Fruit fly (Drosophila melanogaster): ENCODE results near the gene ush.
A peak's percentile ranks its signal among the peaks of the same experiment; 100 is the strongest.

ush gene

DNA sequence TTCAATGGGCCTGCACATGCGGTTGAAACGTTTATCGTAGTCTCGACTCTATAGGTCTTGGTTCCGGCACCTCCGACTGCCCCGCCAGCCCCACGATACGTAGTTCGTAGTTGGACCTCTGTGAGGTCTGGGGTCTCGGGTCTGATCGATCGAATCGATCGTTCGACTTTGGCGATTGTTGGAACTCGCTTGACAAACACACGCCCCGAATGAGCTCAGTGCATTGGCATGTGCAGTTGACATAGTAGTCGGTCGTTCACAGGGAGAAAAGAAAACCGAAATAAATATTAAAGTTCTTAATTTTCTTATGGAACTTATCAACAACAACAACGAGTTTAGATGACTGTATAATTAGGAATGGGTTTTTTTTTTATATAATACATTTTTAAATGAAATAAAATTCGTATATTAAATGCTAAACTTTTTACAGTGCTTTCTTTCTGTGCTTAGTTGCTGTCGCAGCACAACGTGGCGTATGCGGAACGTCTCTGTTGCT is 40.7 kb upstream of the ush start (continued):
- TF ChIP-seq CG6765 (GFP tag; optimal IDR thresholded peaks at IDR 0.05) (no peak), tio (GFP tag; optimal IDR thresholded peaks at IDR 0.05) (no peak), Oaz (GFP tag; IDR thresholded peaks at IDR 0.05) (no peak), CG15073 (GFP tag; optimal IDR thresholded peaks at IDR 0.05) (no peak), CG14441 (GFP tag; IDR thresholded peaks at IDR 0.05) (no peak), Doc3 (GFP tag; IDR thresholded peaks at IDR 0.05; ENCODE audit: partially characterized antibody) (no peak), B-H1 (GFP tag; IDR thresholded peaks at IDR 0.05) (no peak), gt (GFP tag; IDR thresholded peaks at IDR 0.05) (no peak), CG8290 (GFP tag; optimal IDR thresholded peaks at IDR 0.05) (no peak), CG8290 (tag; optimal IDR thresholded peaks at IDR 0.05) (no peak), lbe (GFP tag; optimal IDR thresholded peaks at IDR 0.05) (no peak), cad (GFP tag; optimal IDR thresholded peaks at IDR 0.05) (no peak), CG12744 (GFP tag; optimal IDR thresholded peaks at IDR 0.05) (no peak), Atf6 (GFP tag; IDR thresholded peaks at IDR 0.05) (no peak), psq (GFP tag; optimal IDR thresholded peaks at IDR 0.05) (no peak), tap (tag; optimal IDR thresholded peaks at IDR 0.05) (no peak), CG15011 (GFP tag; optimal IDR thresholded peaks at IDR 0.05) (no peak), ab (GFP tag; optimal IDR thresholded peaks at IDR 0.05) (no peak), TFAM (GFP tag; optimal IDR thresholded peaks at IDR 0.05) (no peak), corto (GFP tag; optimal IDR thresholded peaks at IDR 0.05) (no peak), CG7987 (GFP tag; optimal IDR thresholded peaks at IDR 0.05) (no peak), fd96Cb (tag; optimal IDR thresholded peaks at IDR 0.05) (no peak), CG1529 (GFP tag; optimal IDR thresholded peaks at IDR 0.05) (no peak), CG12219 (GFP tag; optimal IDR thresholded peaks at IDR 0.05) (no peak), dm (GFP tag; optimal IDR thresholded peaks at IDR 0.05) (no peak), bsh (GFP tag; optimal IDR thresholded peaks at IDR 0.05) (peak in 1 of 2 experiments; percentile 59), row (GFP tag; IDR thresholded peaks at IDR 0.05) (peak; percentile 44; the same call in 2 of the 3 replicates), CG3995 (GFP tag; optimal IDR thresholded peaks at IDR 0.05) (no peak), CG12769 (tag; optimal IDR thresholded peaks at IDR 0.05) (no peak), CG30403 (GFP tag; optimal IDR thresholded peaks at IDR 0.05) (peak; percentile 8), Bteb2 (GFP tag; optimal IDR thresholded peaks at IDR 0.05) (no peak), CG7963 (GFP tag; IDR thresholded peaks at IDR 0.05; ENCODE audit: partially characterized antibody) (no peak), CG13123 (GFP tag; optimal IDR thresholded peaks at IDR 0.05) (no peak)

DNA sequence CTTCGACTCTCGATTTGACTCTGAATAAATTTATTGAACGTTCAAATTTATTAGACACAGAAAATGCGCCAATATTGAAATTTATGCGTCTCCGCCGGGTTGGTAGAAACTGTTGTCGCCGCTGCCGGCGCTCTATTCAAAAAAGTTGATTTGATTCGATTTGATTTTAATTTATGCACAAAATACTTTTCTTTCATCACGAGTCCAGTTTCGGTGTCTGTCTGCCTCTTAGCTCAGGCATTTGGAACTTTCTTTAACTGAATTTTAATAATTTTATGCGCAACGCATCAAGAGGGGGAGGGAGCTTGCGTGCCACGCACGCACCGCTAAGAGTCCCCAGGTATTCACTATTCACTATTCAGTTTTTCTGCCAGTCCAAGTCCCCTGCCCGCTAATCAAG is 38.5 kb upstream of the ush start:
- TF ChIP-seq pita (GFP tag; optimal IDR thresholded peaks at IDR 0.05): no peak
- no peak for TF ChIP-seq CG5953 (GFP tag; IDR thresholded peaks at IDR 0.05)
- no peak for TF ChIP-seq ttk (GFP tag; IDR thresholded peaks at IDR 0.05)
- 0 out of 2 replicates have a peak, but pooled peaks have one; percentile 29 for TF ChIP-seq onecut (GFP tag; IDR thresholded peaks at IDR 0.05)
- TF ChIP-seq sens (GFP tag): peak; percentile 40
- TF ChIP-seq CG11247 (GFP tag; IDR thresholded peaks at IDR 0.05): 0 out of 2 replicates have a peak, but pooled peaks have one; percentile 8
- TF ChIP-seq hkb (optimal IDR thresholded peaks at IDR 0.05): peak; percentile 27
- no peak for TF ChIP-seq hkb (GFP tag; IDR thresholded peaks at IDR 0.05)
- TF ChIP-seq sd (tag; optimal IDR thresholded peaks at IDR 0.05): peak; percentile 41
- TF ChIP-seq abd-A (tag; optimal IDR thresholded peaks at IDR 0.05): peak; percentile 41
- TF ChIP-seq vvl (GFP tag; IDR thresholded peaks at IDR 0.05): peak; percentile 80
- peak; percentile 4 for TF ChIP-seq kni (GFP tag; optimal IDR thresholded peaks at IDR 0.05)
- peak; percentile 55 for TF ChIP-seq pros (GFP tag; optimal IDR thresholded peaks at IDR 0.05)

Data from whole organism, embryonic.